Worm (Caenorhabditis elegans) whole organism, L1 larva: ENCODE measurements around the gene EGAP1.1.

Source experiments
- C16A3.4 ChIP-seq: fragments of 150-350 bp; optimal IDR thresholded peaks from 2 replicates; lab custom pipeline; 2014; ENCODE audit warnings: missing biosample characterization, missing genetic modification characterization
- Y116A8C.19 ChIP-seq: sonication (generic microtip); optimal IDR thresholded peaks from 2 replicates; lab custom pipeline; 2016; ENCODE audit warnings: missing compliant biosample characterization, missing genetic modification characterization, borderline replicate concordance
- aha-1 ChIP-seq: fragments of 150-350 bp; optimal IDR thresholded peaks from 2 replicates; lab custom pipeline; 2014; ENCODE audit warnings: missing biosample characterization, missing genetic modification characterization
- ama-1 ChIP-seq: fragments of 150-350 bp; optimal IDR thresholded peaks from 2 replicates; lab custom pipeline; 2014
- blmp-1 ChIP-seq: fragments of 150-350 bp; optimal IDR thresholded peaks from 2 replicates; lab custom pipeline; 2014; ENCODE audit warnings: missing biosample characterization, missing genetic modification characterization
- ceh-63 ChIP-seq: fragments of 200-800 bp; sonication (Bioruptor generic); optimal IDR thresholded peaks from 2 replicates; lab custom pipeline; 2018; ENCODE audit warnings: mild to moderate bottlenecking, missing genetic modification characterization, missing compliant biosample characterization
- ceh-8 ChIP-seq: fragments of 200-800 bp; sonication (Bioruptor generic); optimal IDR thresholded peaks from 2 replicates; lab custom pipeline; 2018; ENCODE audit warnings: mild to moderate bottlenecking, missing genetic modification characterization, moderate library complexity, missing compliant biosample characterization
- dsc-1 ChIP-seq: sonication (generic microtip); optimal IDR thresholded peaks from 2 replicates; lab custom pipeline; 2016; ENCODE audit warnings: mild to moderate bottlenecking, missing genetic modification characterization, missing compliant biosample characterization
- efl-1 ChIP-seq, 4 experiments: fragments of 150-350 bp; optimal IDR thresholded peaks in 3 of 4; peaks in 1 of 4; 1 replicate in 1 of 4; 2 replicates in 3 of 4; lab custom pipeline; 2014; ENCODE audit warnings: missing biosample characterization in 2 of 4, missing genetic modification characterization in 2 of 4, missing genetic modification reagents in 2 of 4
- egl-13 ChIP-seq: sonication (generic microtip); optimal IDR thresholded peaks from 2 replicates; lab custom pipeline; 2016; ENCODE audit warnings: missing genotype, missing genetic modification reagents, missing genetic modification characterization, missing compliant biosample characterization
- elt-3 ChIP-seq, 6 experiments: fragments of 150-350 bp in 1 of 6; sonication (generic microtip); optimal IDR thresholded peaks; 2 replicates each; lab custom pipeline; 2017 to 2018; ENCODE audit warnings: missing biosample characterization in 6 of 6, missing genetic modification characterization in 6 of 6, inconsistent platforms in 1 of 6
- ets-5 ChIP-seq: fragments of 200-800 bp; sonication (Bioruptor generic); IDR thresholded peaks from 2 replicates; pipeline ENCODE4 v1.3.6; 2022; ENCODE audit warnings: missing genetic modification characterization, missing compliant biosample characterization
- fkh-8 ChIP-seq: sonication (generic microtip); optimal IDR thresholded peaks from 2 replicates; lab custom pipeline; 2016; ENCODE audit warnings: mild to moderate bottlenecking, missing genetic modification characterization, missing compliant biosample characterization
- grh-1 ChIP-seq: fragments of 200-800 bp; sonication (Bioruptor generic); IDR thresholded peaks from 2 replicates; pipeline ENCODE4 v1.3.6; 2022; ENCODE audit warnings: missing genetic modification reagents, missing genetic modification characterization, missing compliant biosample characterization
- hlh-17 ChIP-seq: fragments of 200-800 bp; sonication (Bioruptor generic); optimal IDR thresholded peaks from 2 replicates; lab custom pipeline; 2018; ENCODE audit warnings: missing genetic modification characterization, mild to moderate bottlenecking, missing compliant biosample characterization, moderate library complexity, borderline replicate concordance
- isw-1 ChIP-seq: fragments of 200-800 bp; sonication (Bioruptor generic); IDR thresholded peaks from 2 replicates; pipeline ENCODE4 v1.3.6; 2022; ENCODE audit warnings: missing genetic modification characterization, missing compliant biosample characterization
- jun-1 ChIP-seq: fragments of 150-350 bp; optimal IDR thresholded peaks from 2 replicates; lab custom pipeline; 2014; ENCODE audit warnings: missing biosample characterization, missing genetic modification reagents, missing genetic modification characterization
- lin-13 ChIP-seq: fragments of 150-350 bp; optimal IDR thresholded peaks from 2 replicates; lab custom pipeline; 2014; ENCODE audit warnings: missing biosample characterization, missing genetic modification reagents, missing genetic modification characterization
- lin-14 ChIP-seq: fragments of 200-800 bp; sonication (Bioruptor generic); optimal IDR thresholded peaks from 2 replicates; lab custom pipeline; 2018; ENCODE audit warnings: mild to moderate bottlenecking, missing genetic modification characterization, moderate library complexity, missing compliant biosample characterization
- lin-15B ChIP-seq: fragments of 150-350 bp; sonication (generic microtip); optimal IDR thresholded peaks from 3 replicates; lab custom pipeline; 2014; ENCODE audit warnings: missing biosample characterization, missing genetic modification characterization
- lin-35 ChIP-seq, 2 experiments: fragments of 150-350 bp; optimal IDR thresholded peaks; 2 replicates each; lab custom pipeline; 2014; ENCODE audit warnings: missing biosample characterization in 2 of 2, missing genetic modification characterization in 2 of 2, missing genetic modification reagents in 2 of 2
- lin-39 ChIP-seq: fragments of 150-350 bp; optimal IDR thresholded peaks from 2 replicates; lab custom pipeline; 2014; ENCODE audit warnings: missing biosample characterization, missing genetic modification reagents, missing genetic modification characterization
- mab-9 ChIP-seq: fragments of 200-800 bp; sonication (Bioruptor generic); IDR thresholded peaks from 2 replicates; pipeline ENCODE4 v1.3.6; 2022; ENCODE audit warnings: missing genetic modification reagents, missing genetic modification characterization, missing compliant biosample characterization
- mdl-1 ChIP-seq, 2 experiments: fragments of 150-350 bp; optimal IDR thresholded peaks; 2 replicates each; lab custom pipeline; 2014 to 2017; ENCODE audit warnings: missing biosample characterization in 2 of 2, missing genetic modification characterization in 2 of 2, inconsistent platforms in 1 of 2
- mef-2 ChIP-seq: fragments of 150-350 bp; optimal IDR thresholded peaks from 2 replicates; lab custom pipeline; 2014; ENCODE audit warnings: missing biosample characterization, missing genetic modification characterization
- mep-1 ChIP-seq: fragments of 150-350 bp; optimal IDR thresholded peaks from 2 replicates; lab custom pipeline; 2014; ENCODE audit warnings: missing biosample characterization, missing genetic modification characterization
- nhr-20 ChIP-seq: sonication (generic microtip); optimal IDR thresholded peaks from 2 replicates; lab custom pipeline; 2016; ENCODE audit warnings: mild to moderate bottlenecking, missing genetic modification characterization, missing compliant biosample characterization
- nhr-237 ChIP-seq: fragments of 150-350 bp; optimal IDR thresholded peaks from 2 replicates; lab custom pipeline; 2014; ENCODE audit warnings: missing biosample characterization, missing genetic modification characterization
- nhr-28 ChIP-seq: fragments of 150-350 bp; optimal IDR thresholded peaks from 2 replicates; lab custom pipeline; 2014; ENCODE audit warnings: missing biosample characterization, missing genetic modification characterization
- nhr-71 ChIP-seq: sonication (generic microtip); optimal IDR thresholded peaks from 2 replicates; lab custom pipeline; 2016; ENCODE audit warnings: mild to moderate bottlenecking, missing genetic modification characterization, moderate library complexity, missing compliant biosample characterization
- nhr-76 ChIP-seq: sonication (generic microtip); optimal IDR thresholded peaks from 2 replicates; lab custom pipeline; 2017; ENCODE audit warnings: missing biosample characterization, missing genetic modification characterization
- nhr-77 ChIP-seq: fragments of 150-350 bp; optimal IDR thresholded peaks from 2 replicates; lab custom pipeline; 2014; ENCODE audit warnings: missing biosample characterization, missing genetic modification characterization
- nhr-85 ChIP-seq: sonication (generic microtip); peaks from one replicate; lab custom pipeline; 2016; ENCODE audit warnings: missing genetic modification characterization, inconsistent platforms, missing compliant biosample characterization
- pax-3 ChIP-seq: fragments of 200-800 bp; sonication (Bioruptor generic); optimal IDR thresholded peaks from 2 replicates; lab custom pipeline; 2018; ENCODE audit warnings: mild to moderate bottlenecking, missing genetic modification characterization, moderate library complexity, missing compliant biosample characterization
- pqm-1 ChIP-seq: sonication (generic microtip); optimal IDR thresholded peaks from 3 replicates; lab custom pipeline; 2017; ENCODE audit warnings: missing biosample characterization, missing genetic modification characterization
- snu-23 ChIP-seq: sonication (generic microtip); optimal IDR thresholded peaks from 2 replicates; lab custom pipeline; 2016; ENCODE audit warnings: missing genetic modification characterization, missing compliant biosample characterization
- sox-4 ChIP-seq: sonication (generic microtip); optimal IDR thresholded peaks from 2 replicates; lab custom pipeline; 2016; ENCODE audit warnings: missing genetic modification characterization, missing compliant biosample characterization
- sptf-1 ChIP-seq: fragments of 150-350 bp; optimal IDR thresholded peaks from 2 replicates; lab custom pipeline; 2014; ENCODE audit warnings: missing biosample characterization, missing genetic modification characterization
- unc-130 ChIP-seq: fragments of 150-350 bp; optimal IDR thresholded peaks from 2 replicates; lab custom pipeline; 2017; ENCODE audit warnings: missing biosample characterization, missing genetic modification characterization, inconsistent platforms
- unc-98 ChIP-seq: fragments of 200-800 bp; sonication (Bioruptor generic); IDR thresholded peaks from 2 replicates; pipeline ENCODE4 v1.3.6; 2022; ENCODE audit warnings: missing genetic modification characterization, missing compliant biosample characterization
- vab-15 ChIP-seq: sonication (generic microtip); optimal IDR thresholded peaks from 2 replicates; lab custom pipeline; 2017; ENCODE audit warnings: missing genotype, mild to moderate bottlenecking, missing genetic modification characterization, missing compliant biosample characterization
- zag-1 ChIP-seq: fragments of 150-350 bp; optimal IDR thresholded peaks from 2 replicates; lab custom pipeline; 2014; ENCODE audit warnings: missing biosample characterization, missing genetic modification characterization
- ztf-11 ChIP-seq, 2 experiments: sonication (generic microtip); optimal IDR thresholded peaks; 2 replicates each; lab custom pipeline; 2016 to 2017; ENCODE audit warnings: missing genetic modification characterization in 2 of 2, missing biosample characterization in 1 of 2, missing compliant biosample characterization in 1 of 2
- ztf-4 ChIP-seq: fragments of 150-350 bp; optimal IDR thresholded peaks from 2 replicates; lab custom pipeline; 2014; ENCODE audit warnings: missing biosample characterization, missing genetic modification characterization

Gene EGAP1.1

DNA sequence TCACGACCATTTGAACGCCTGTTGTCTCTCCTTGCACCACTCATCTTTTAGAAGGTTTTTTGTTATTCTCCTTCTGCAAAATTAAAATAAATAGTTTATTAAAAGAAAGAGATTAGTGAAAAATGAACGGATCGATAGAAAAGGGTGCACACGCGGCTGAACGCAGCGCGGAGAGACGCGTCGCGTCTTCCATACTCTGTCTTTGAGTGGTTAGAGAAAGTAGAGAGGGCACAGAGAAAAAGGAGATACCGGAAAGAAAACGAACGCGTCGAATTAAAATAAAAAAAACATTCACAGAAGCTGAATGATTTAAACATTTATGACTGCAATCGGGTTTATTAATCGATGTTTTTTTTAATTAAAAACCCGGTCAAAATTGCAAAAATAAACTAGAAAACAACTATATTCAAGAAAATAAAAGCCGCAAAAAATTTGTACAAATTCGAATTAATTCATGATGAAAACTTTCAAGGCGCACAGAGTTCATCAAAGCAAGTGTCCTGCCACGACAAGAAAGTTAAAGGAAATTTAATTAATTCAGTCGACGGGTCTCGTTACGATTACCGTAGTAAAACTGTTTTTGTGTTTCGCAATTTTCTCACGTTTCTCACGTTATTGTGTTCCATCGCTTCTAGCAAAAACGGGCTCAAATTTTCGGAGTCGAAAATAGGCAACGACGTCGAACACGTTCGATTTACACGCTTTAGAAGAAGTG, 21.3 kb upstream of the EGAP1.1 start, which contains the start of the genes nono-1 and nop-1:
nono-1 (minus strand) TSS at position 75 of the 715 bp plus-strand sequence.
nop-1 (plus strand) TSS at position 551 of the 715 bp plus-strand sequence.
- TF ChIP-seq nhr-237 (tag; lab: Kevin White, UChicago) (no peak), mdl-1 (tag; optimal IDR thresholded peaks at IDR 0.05; lab: Kevin White, UChicago) (no peak), lin-15B (no peak), ceh-8 (no peak), efl-1 (optimal IDR thresholded peaks at IDR 0.05; lab: Kevin White, UChicago) (no peak), efl-1 (GFP tag; optimal IDR thresholded peaks at IDR 0.05 in 1 of 2; lab: Kevin White, UChicago) (no peak), grh-1 (GFP tag; lab: Robert Waterston, UW) (no peak), lin-14 (GFP tag; lab: Kevin White, UChicago) (peak; percentile 56), blmp-1 (tag; lab: Kevin White, UChicago) (peak; percentile 70), mep-1 (tag; lab: Kevin White, UChicago) (peak; percentile 56)

DNA sequence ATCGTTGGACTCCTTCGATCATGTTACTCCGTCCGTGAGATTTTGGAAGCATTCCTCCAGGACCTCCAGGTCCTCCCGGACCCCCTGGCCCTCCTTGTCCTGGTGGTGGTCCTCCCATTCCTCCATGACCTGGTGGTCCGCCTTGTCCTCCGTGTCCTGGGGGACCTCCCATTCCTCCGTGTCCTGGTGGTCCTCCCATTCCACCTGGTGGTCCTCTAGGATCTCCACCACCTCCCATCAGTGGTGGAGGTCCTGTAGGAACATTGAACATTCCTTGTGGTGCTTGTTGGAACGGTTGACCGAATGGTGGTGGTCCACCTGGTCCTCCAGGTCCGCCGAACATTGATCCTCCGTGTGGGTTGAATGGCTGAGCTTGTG, 16.9 kb upstream of the EGAP1.1 start:
- TF ChIP-seq ets-5 (GFP tag; lab: Robert Waterston, UW) (no peak), fkh-8 (tag; lab: Kevin White, UChicago) (no peak), aha-1 (tag; lab: Kevin White, UChicago) (no peak), ama-1 (lab: Kevin White, UChicago) (no peak), nhr-77 (no peak), sptf-1 (no peak)
- TF ChIP-seq, all 84 proteins: peak for 0

DNA sequence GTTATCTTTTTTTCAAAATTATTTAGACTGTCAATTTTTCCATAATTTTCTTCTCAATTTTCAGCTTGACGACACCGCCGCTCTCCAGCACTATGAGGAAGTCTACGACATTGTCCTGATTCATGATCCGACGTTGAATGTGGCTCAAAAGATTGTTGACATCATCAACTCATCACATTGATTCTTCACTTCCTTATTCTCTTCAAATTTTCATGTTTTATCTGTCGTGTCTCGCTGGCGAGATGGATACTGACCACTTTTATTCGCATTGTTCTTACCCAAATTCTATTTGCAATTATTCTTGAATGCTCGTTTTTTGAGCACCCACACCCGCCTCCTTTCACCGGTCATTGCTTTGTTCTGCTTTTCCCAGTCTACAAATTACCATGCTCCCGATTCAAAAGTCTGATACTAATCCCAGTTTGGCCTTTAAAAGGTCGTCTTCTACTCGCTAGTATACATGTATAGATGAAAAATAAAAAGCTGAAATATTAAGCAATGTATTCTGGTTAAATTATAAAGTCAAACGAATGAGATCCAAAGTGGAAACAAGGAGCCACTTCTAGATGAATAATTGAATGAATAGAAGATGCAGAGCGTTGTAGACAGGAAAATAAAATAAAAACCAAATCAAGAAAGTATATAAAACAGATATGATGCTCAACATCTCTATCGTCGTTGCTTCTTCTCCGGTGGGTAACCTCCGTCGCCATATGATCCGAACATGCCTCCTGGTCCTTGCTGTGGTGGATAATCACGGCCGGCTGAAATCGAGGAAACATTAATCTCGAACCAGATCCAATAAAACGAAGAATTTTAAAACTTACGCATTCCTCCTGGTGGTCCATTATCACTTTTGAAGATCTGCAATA, 16.3 kb upstream of the EGAP1.1 start:
- TF ChIP-seq vab-15 (tag; lab: Kevin White, UChicago) = no peak
- no peak for TF ChIP-seq egl-13 (tag; lab: Kevin White, UChicago)
- no peak for TF ChIP-seq Y116A8C.19 (tag; lab: Kevin White, UChicago)
- TF ChIP-seq lin-35 (GFP tag; optimal IDR thresholded peaks at IDR 0.05; lab: Kevin White, UChicago) = peak in 1 of 2 experiments; percentile 5
- no peak for TF ChIP-seq hlh-17 (GFP tag; lab: Kevin White, UChicago)
- no peak for TF ChIP-seq sptf-1
- peak; percentile 28 for TF ChIP-seq nhr-71 (tag; lab: Kevin White, UChicago)
- TF ChIP-seq zag-1 (tag; lab: Kevin White, UChicago) = no peak
- TF ChIP-seq ceh-63 (GFP tag; lab: Kevin White, UChicago) = no peak
- no peak for TF ChIP-seq pqm-1 (tag; lab: Kevin White, UChicago)
- TF ChIP-seq C16A3.4 = no peak
- no peak for TF ChIP-seq ets-5 (GFP tag; lab: Robert Waterston, UW)
- no peak for TF ChIP-seq dsc-1 (tag; lab: Kevin White, UChicago)
- TF ChIP-seq elt-3 (tag; optimal IDR thresholded peaks at IDR 0.05; lab: Kevin White, UChicago) = no peak
- TF ChIP-seq jun-1 (tag; lab: Kevin White, UChicago) = no peak
- no peak for TF ChIP-seq pax-3 (tag; lab: Kevin White, UChicago)
- TF ChIP-seq unc-98 = no peak
- peak; percentile 5 for TF ChIP-seq snu-23 (GFP tag; lab: Kevin White, UChicago)
- TF ChIP-seq lin-14 (GFP tag; lab: Kevin White, UChicago) = no peak
- TF ChIP-seq nhr-28 (tag; lab: Kevin White, UChicago) = no peak
- no peak for TF ChIP-seq unc-130 (tag; lab: Kevin White, UChicago)
- no peak for TF ChIP-seq nhr-237 (tag; lab: Kevin White, UChicago)
- no peak for TF ChIP-seq isw-1 (GFP tag; lab: Robert Waterston, UW)
- no peak for TF ChIP-seq ceh-8
- no peak for TF ChIP-seq nhr-20 (tag; lab: Kevin White, UChicago)
- no peak for TF ChIP-seq mef-2 (tag; lab: Kevin White, UChicago)
- no peak for TF ChIP-seq lin-39
- TF ChIP-seq ztf-4 (tag; lab: Kevin White, UChicago) = no peak
- TF ChIP-seq efl-1 (optimal IDR thresholded peaks at IDR 0.05; lab: Kevin White, UChicago) = no peak
- TF ChIP-seq efl-1 (GFP tag; optimal IDR thresholded peaks at IDR 0.05 in 1 of 2; lab: Kevin White, UChicago) = peak in 1 of 2 experiments; percentile 20
- TF ChIP-seq ztf-11 (tag; optimal IDR thresholded peaks at IDR 0.05; lab: Kevin White, UChicago) = no peak
- TF ChIP-seq fkh-8 (tag; lab: Kevin White, UChicago) = no peak
- TF ChIP-seq mep-1 (tag; lab: Kevin White, UChicago) = no peak
- no peak for TF ChIP-seq mab-9 (GFP tag; lab: Robert Waterston, UW)
- TF ChIP-seq lin-13 (GFP tag; lab: Kevin White, UChicago) = no peak
- peak; percentile 58 for TF ChIP-seq nhr-85 (tag; lab: Kevin White, UChicago)
- TF ChIP-seq nhr-76 (tag; lab: Kevin White, UChicago) = no peak
- TF ChIP-seq grh-1 (GFP tag; lab: Robert Waterston, UW) = no peak
- TF ChIP-seq sox-4 (tag; lab: Kevin White, UChicago) = no peak
